Fruit fly (Drosophila melanogaster) S2 (cell line): ENCODE measurements around the gene CG42465.

Source experiments
- CG8478 ChIP-seq: fragments of >200 bp; optimal IDR thresholded peaks from 2 replicates; lab custom pipeline; 2018
- CTCF ChIP-seq, 2 experiments: fragments of >200 bp; optimal IDR thresholded peaks; 2 replicates each; lab custom pipeline; 2018

- TF ChIP-seq CTCF (optimal IDR thresholded peaks at IDR 0.05; lab: Kevin White, UChicago) = no peak
- no peak for TF ChIP-seq CG8478 (lab: Kevin White, UChicago)
Measured at dm6 chr2L:3748691-3749090, 48.7 kb downstream of the CG42465 start.
